Fruit fly (Drosophila melanogaster): ENCODE results near the gene Chc.

- TF ChIP-seq CTCF (optimal IDR thresholded peaks at IDR 0.05) (no peak), CG8478 (optimal IDR thresholded peaks at IDR 0.05) (no peak)
These were observed 8.8 kb upstream of the Chc start, which contains the start of the genes ArgRS and CG8578 for dm6 chrX:15844139-15844538.

Measured in S2 (cell line).